Fruit fly (Drosophila melanogaster) whole organism, pupa: ENCODE data around the gene Or92a.
A peak's percentile ranks its signal among the peaks of the same experiment; 100 is the strongest.

Experiments
- CG10348 ChIP-seq: fragments of 200-800 bp; sonication (Bioruptor generic); IDR thresholded peaks from 2 replicates; pipeline ENCODE4 v1.3.6; 2022; ENCODE audit warnings: missing biosample characterization, missing genetic modification characterization
- CG12605 ChIP-seq: fragments of 200-800 bp; sonication (Bioruptor generic); IDR thresholded peaks from 2 replicates; pipeline ENCODE4 v1.3.6; 2022; ENCODE audit warnings: missing biosample characterization, missing genetic modification characterization
- CG13204 ChIP-seq: fragments of 200-800 bp; sonication (Bioruptor generic); optimal IDR thresholded peaks from 2 replicates; lab custom pipeline; 2018; ENCODE audit warnings: missing biosample characterization, mild to moderate bottlenecking, missing genetic modification characterization, moderate library complexity
- CG14655 ChIP-seq: fragments of 200-800 bp; sonication (Bioruptor generic); optimal IDR thresholded peaks from 3 replicates; lab custom pipeline; 2017; ENCODE audit warnings: mild to moderate bottlenecking, missing biosample characterization, missing genetic modification reagents, missing genetic modification characterization
- CG15710 ChIP-seq: fragments of 200-800 bp; sonication (Bioruptor generic); optimal IDR thresholded peaks from 2 replicates; lab custom pipeline; 2018; ENCODE audit warnings: missing biosample characterization, mild to moderate bottlenecking, missing genetic modification characterization, moderate library complexity
- CG17806 ChIP-seq: fragments of 200-800 bp; sonication (Bioruptor generic); optimal IDR thresholded peaks from 2 replicates; lab custom pipeline; 2018; ENCODE audit warnings: missing biosample characterization, mild to moderate bottlenecking, missing genetic modification characterization, moderate library complexity
- CG32121 ChIP-seq: fragments of 200-800 bp; sonication (Bioruptor generic); IDR thresholded peaks from 2 replicates; pipeline ENCODE4 v1.3.6; 2022; ENCODE audit warnings: missing biosample characterization, missing genetic modification characterization
- CG34367 ChIP-seq: fragments of 200-800 bp; sonication (Bioruptor generic); optimal IDR thresholded peaks from 2 replicates; lab custom pipeline; 2018; ENCODE audit warnings: missing biosample characterization, mild to moderate bottlenecking, missing genetic modification characterization
- CG4496 ChIP-seq: fragments of 200-800 bp; sonication (Bioruptor generic); IDR thresholded peaks from 3 replicates; pipeline ENCODE4 v1.3.6; 2022; ENCODE audit warnings: missing biosample characterization, missing genetic modification characterization
- CG8159 ChIP-seq: fragments of 200-800 bp; sonication (Bioruptor generic); optimal IDR thresholded peaks from 3 replicates; lab custom pipeline; 2018; ENCODE audit warnings: missing biosample characterization, mild to moderate bottlenecking, missing genetic modification characterization, moderate library complexity
- CG8301 ChIP-seq: fragments of 200-800 bp; sonication (Bioruptor generic); optimal IDR thresholded peaks from 2 replicates; lab custom pipeline; 2018; ENCODE audit warnings: missing biosample characterization, mild to moderate bottlenecking, missing genetic modification characterization
- CG9948 ChIP-seq: fragments of 200-800 bp; sonication (Bioruptor generic); optimal IDR thresholded peaks from 2 replicates; lab custom pipeline; 2018; ENCODE audit warnings: missing biosample characterization, mild to moderate bottlenecking, missing genetic modification characterization, moderate library complexity
- D1 ChIP-seq: fragments of 200-800 bp; sonication (Bioruptor generic); optimal IDR thresholded peaks from 2 replicates; lab custom pipeline; 2018; ENCODE audit warnings: missing biosample characterization, mild to moderate bottlenecking, missing genetic modification characterization, moderate library complexity
- EcR ChIP-seq: fragments of 200-800 bp; sonication (Bioruptor generic); optimal IDR thresholded peaks from 3 replicates; lab custom pipeline; 2019; ENCODE audit warnings: missing biosample characterization, missing genetic modification characterization, mild to moderate bottlenecking, moderate library complexity, missing genetic modification reagents
- Ets98B ChIP-seq: fragments of 200-800 bp; sonication (Bioruptor generic); IDR thresholded peaks from 2 replicates; pipeline ENCODE4 v1.3.6; 2022; ENCODE audit warnings: missing biosample characterization, missing genetic modification characterization
- Pif1A ChIP-seq: fragments of 200-800 bp; sonication (Bioruptor generic); optimal IDR thresholded peaks from 3 replicates; lab custom pipeline; 2016; ENCODE audit warnings: missing biosample characterization, missing genetic modification characterization
- Pif1B ChIP-seq: fragments of 200-800 bp; sonication (Bioruptor generic); optimal IDR thresholded peaks from 3 replicates; lab custom pipeline; 2016; ENCODE audit warnings: missing biosample characterization, missing genetic modification characterization
- Snoo ChIP-seq: fragments of 200-800 bp; sonication (Bioruptor generic); optimal IDR thresholded peaks from 3 replicates; lab custom pipeline; 2017; ENCODE audit warnings: missing biosample characterization, mild to moderate bottlenecking, missing genetic modification characterization, inconsistent platforms
- fd96Ca ChIP-seq: fragments of 200-800 bp; sonication (Bioruptor generic); IDR thresholded peaks from 3 replicates; pipeline ENCODE4 v1.3.6; 2022; ENCODE audit warnings: missing biosample characterization, missing genetic modification characterization
- gl ChIP-seq: fragments of 200-800 bp; sonication (Bioruptor generic); optimal IDR thresholded peaks from 2 replicates; lab custom pipeline; 2018; ENCODE audit warnings: missing biosample characterization, mild to moderate bottlenecking, missing genetic modification characterization
- rn ChIP-seq: fragments of 200-800 bp; sonication (Bioruptor generic); IDR thresholded peaks from 2 replicates; pipeline ENCODE4 v1.3.6; 2022; ENCODE audit warnings: missing biosample characterization, missing genetic modification characterization

Or92a gene

DNA sequence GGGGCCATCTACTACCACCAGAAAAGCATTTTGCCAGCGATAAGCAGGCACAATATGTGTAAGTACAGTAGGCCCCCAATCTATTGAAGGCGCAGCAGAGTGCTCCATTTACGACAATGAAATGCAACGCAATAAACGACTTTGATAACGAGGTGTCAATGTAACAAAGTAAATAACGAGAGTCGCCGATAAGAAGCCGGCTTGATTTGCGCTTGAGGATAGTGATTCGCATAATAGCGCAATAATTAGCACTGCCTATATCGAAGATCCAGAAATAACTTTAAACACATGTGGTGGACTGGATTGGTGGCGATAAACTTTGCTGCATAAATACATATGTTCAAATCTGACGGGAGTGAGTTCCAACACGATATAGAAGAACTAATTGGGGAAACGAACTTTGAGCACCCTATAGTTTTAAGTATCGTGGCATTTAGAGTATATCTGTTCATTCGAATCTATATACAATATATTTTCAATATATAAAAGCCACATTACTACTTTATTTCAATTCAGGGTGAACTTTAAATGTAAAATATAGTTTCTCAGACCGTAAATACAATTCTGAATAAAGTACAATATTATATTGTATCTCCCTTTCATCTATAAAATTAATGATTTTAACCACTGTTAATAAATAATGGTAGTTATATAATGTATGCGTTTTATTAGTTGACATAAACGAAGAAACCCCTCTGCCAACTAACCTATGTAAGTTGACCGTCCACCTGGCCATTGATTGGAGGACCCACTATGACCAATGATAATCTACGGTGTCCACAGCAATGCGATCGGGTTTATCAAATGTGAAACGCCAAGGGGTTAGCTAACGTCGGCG is 44.6 kb downstream of the Or92a start:
- TF ChIP-seq CG10348: no peak
- TF ChIP-seq CG9948 (tag; lab: Kevin White, UChicago): no peak
- TF ChIP-seq EcR (GFP tag; lab: Kevin White, UChicago): peak; percentile 86
- TF ChIP-seq D1 (tag; lab: Kevin White, UChicago): no peak
- peak; percentile 55; the same call in 2 of the 3 replicates for TF ChIP-seq fd96Ca (GFP tag; lab: Robert Waterston, UW)
- 0 out of 2 replicates have a peak, but pooled peaks have one; percentile 36 for TF ChIP-seq CG32121 (GFP tag; lab: Robert Waterston, UW)
- no peak for TF ChIP-seq CG14655 (GFP tag; lab: Kevin White, UChicago)
- no peak for TF ChIP-seq CG8301 (tag; lab: Kevin White, UChicago)
- peak; percentile 60 for TF ChIP-seq Ets98B (GFP tag; lab: Robert Waterston, UW)
- TF ChIP-seq CG4496 (GFP tag; lab: Robert Waterston, UW): 0 out of 3 replicates have a peak, but pooled peaks have one; percentile 31
- TF ChIP-seq CG12605: 0 out of 2 replicates have a peak, but pooled peaks have one; percentile 22

DNA sequence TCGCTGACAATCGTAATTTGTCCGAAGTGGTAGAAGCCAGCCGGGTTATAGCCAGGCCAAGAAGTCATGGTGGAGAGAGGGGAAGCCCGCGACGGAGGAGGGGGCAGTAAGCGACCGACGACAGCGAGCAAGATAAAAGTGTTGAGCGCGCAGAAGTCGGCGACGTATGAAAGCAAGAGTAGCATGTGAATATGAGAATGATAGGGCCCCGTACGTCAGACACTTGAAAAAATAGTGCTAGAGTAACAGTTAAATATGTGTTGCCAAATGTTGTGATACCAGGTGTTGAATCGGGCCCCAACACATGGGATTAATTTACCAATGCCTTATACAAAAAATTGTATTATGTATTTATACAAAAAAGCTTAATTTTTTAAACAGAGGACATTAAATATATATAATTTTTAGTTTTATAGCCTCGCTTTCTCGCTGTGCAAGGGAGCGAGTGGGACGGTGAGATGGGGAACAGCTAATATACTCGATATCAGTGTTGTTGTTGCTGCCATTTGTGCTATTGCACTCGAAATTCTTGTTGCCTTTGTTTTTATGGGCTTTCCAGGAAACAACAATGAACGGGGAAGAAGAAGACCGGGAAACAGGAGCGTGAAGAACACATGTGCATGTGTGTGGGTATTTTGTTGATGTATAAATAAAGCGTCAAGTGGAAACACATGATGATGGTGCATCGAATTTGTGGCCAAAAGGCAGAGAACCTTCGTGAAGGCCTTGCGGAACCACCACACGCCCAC is 45.4 kb downstream of the Or92a start:
- TF ChIP-seq Ets98B (GFP tag; lab: Robert Waterston, UW) (peak; percentile 74; the same call in 1 of the 2 replicates), D1 (tag; lab: Kevin White, UChicago) (no peak), CG14655 (GFP tag; lab: Kevin White, UChicago) (peak; percentile 90), gl (tag; lab: Kevin White, UChicago) (peak; percentile 61), CG10348 (no peak), Pif1A (GFP tag; lab: Kevin White, UChicago) (peak; percentile 85), CG9948 (tag; lab: Kevin White, UChicago) (peak; percentile 88), CG17806 (tag; lab: Kevin White, UChicago) (peak; percentile 87), Snoo (tag; lab: Kevin White, UChicago) (peak; percentile 86), CG15710 (tag; lab: Kevin White, UChicago) (peak; percentile 91), CG8301 (tag; lab: Kevin White, UChicago) (peak; percentile 79), EcR (GFP tag; lab: Kevin White, UChicago) (peak; percentile 76), CG12605 (peak; percentile 73), rn (GFP tag; lab: Robert Waterston, UW) (peak; percentile 45; the same call in 1 of the 2 replicates), CG32121 (GFP tag; lab: Robert Waterston, UW) (peak; percentile 85), CG8159 (tag; lab: Kevin White, UChicago) (peak; percentile 93), CG13204 (GFP tag; lab: Kevin White, UChicago) (peak; percentile 60), CG4496 (GFP tag; lab: Robert Waterston, UW) (peak; percentile 91), CG34367 (peak; percentile 79), fd96Ca (GFP tag; lab: Robert Waterston, UW) (peak; percentile 87), Pif1B (GFP tag; lab: Kevin White, UChicago) (peak; percentile 86)

DNA sequence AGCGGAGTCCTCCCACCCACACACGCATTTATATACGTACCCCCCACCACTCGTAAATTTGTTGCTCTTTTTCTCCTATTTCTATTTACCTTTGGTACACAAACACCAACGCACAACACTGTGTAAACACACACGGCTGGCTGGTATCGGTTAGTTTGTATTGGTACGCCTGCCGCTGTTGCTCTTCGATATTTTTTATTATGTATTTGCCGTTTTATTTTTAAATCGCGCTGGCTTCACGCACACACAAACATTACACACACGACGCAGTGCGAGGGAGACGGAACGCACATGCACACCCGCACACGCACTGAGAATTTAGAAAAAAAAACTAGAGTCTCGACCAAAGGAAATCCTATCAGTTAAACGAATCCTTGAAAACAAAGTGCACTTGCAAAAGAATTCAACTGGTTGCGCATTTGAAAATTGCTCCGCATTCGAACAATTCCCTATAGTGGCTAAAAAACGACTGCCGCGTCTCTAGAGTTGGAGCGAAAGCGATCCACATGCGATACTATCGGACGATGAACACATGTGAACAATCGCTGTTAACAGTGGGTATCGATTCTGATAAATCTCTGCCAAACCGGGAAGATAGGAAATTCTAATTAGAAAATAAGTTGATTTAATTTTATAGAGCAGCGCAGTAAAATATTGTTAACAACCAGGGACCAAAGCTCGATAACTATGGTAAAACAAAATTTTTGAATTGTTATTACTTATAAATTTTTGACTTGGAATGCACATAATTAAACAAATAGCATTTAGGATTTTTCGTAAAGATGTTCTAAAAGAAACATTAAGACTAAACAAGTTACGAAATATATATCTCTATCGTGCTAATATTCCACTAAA is 46.3 kb downstream of the Or92a start:
- TF ChIP-seq rn (GFP tag; lab: Robert Waterston, UW) (no peak), gl (tag; lab: Kevin White, UChicago) (peak; percentile 59), Pif1B (GFP tag; lab: Kevin White, UChicago) (peak; percentile 64), CG9948 (tag; lab: Kevin White, UChicago) (no peak), CG10348 (no peak), CG12605 (peak; percentile 69), CG8159 (tag; lab: Kevin White, UChicago) (no peak), EcR (GFP tag; lab: Kevin White, UChicago) (no peak), Ets98B (GFP tag; lab: Robert Waterston, UW) (peak; percentile 55), CG34367 (peak; percentile 14), CG17806 (tag; lab: Kevin White, UChicago) (peak; percentile 6), CG15710 (tag; lab: Kevin White, UChicago) (peak; percentile 13), CG14655 (GFP tag; lab: Kevin White, UChicago) (peak; percentile 28), CG8301 (tag; lab: Kevin White, UChicago) (peak; percentile 33), CG32121 (GFP tag; lab: Robert Waterston, UW) (peak; percentile 72), CG4496 (GFP tag; lab: Robert Waterston, UW) (peak; percentile 73; the same call in 2 of the 3 replicates), CG13204 (GFP tag; lab: Kevin White, UChicago) (peak; percentile 60), Snoo (tag; lab: Kevin White, UChicago) (peak; percentile 27), Pif1A (GFP tag; lab: Kevin White, UChicago) (peak; percentile 38), D1 (tag; lab: Kevin White, UChicago) (no peak), fd96Ca (GFP tag; lab: Robert Waterston, UW) (peak; percentile 63; the same call in 2 of the 3 replicates)
